Fruit fly (Drosophila melanogaster) whole organism, embryonic: ENCODE data around the gene CG46318.

Source experiments
- BEAF-32 ChIP-seq: fragments of 200-800 bp; sonication (Bioruptor generic); optimal IDR thresholded peaks from 3 replicates; lab custom pipeline; 2017; ENCODE audit warnings: missing biosample characterization, missing genetic modification characterization, mild to moderate bottlenecking, moderate library complexity, missing genetic modification reagents
- CG10267 ChIP-seq: fragments of 200-800 bp; sonication (Bioruptor generic); optimal IDR thresholded peaks from 2 replicates; lab custom pipeline; 2018; ENCODE audit warnings: missing biosample characterization, mild to moderate bottlenecking, missing genetic modification characterization, moderate library complexity
- CG10462 ChIP-seq: fragments of 200-800 bp; sonication (Bioruptor generic); optimal IDR thresholded peaks from 2 replicates; lab custom pipeline; 2016; ENCODE audit warnings: missing biosample characterization, missing genetic modification characterization
- CG11093 ChIP-seq: fragments of 200-800 bp; sonication (Bioruptor generic); IDR thresholded peaks from 3 replicates; pipeline ENCODE4 v1.3.6; 2022; ENCODE audit warnings: missing biosample characterization, missing genetic modification characterization
- CG11398 ChIP-seq: fragments of 200-800 bp; sonication (Bioruptor generic); optimal IDR thresholded peaks from 2 replicates; lab custom pipeline; 2016; ENCODE audit warnings: missing biosample characterization, missing genetic modification characterization
- CG11560 ChIP-seq: fragments of 200-800 bp; sonication (Bioruptor generic); IDR thresholded peaks from 3 replicates; pipeline ENCODE4 v1.3.6; 2022; ENCODE audit warnings: missing biosample characterization, missing genetic modification characterization
- CG11695 ChIP-seq: fragments of 200-800 bp; sonication (Bioruptor generic); IDR thresholded peaks from 3 replicates; pipeline ENCODE4 v1.3.6; 2022; ENCODE audit warnings: missing biosample characterization, missing genetic modification characterization
- CG12155 ChIP-seq: fragments of 200-800 bp; sonication (Bioruptor generic); optimal IDR thresholded peaks from 3 replicates; lab custom pipeline; 2016; ENCODE audit warnings: missing biosample characterization, missing genetic modification characterization
- CG13424 ChIP-seq: fragments of 200-800 bp; sonication (Bioruptor generic); optimal IDR thresholded peaks from 2 replicates; lab custom pipeline; 2019; ENCODE audit warnings: missing biosample characterization, mild to moderate bottlenecking, missing genetic modification characterization, moderate library complexity
- CG14050 ChIP-seq: fragments of 200-800 bp; sonication (Bioruptor generic); IDR thresholded peaks from 3 replicates; pipeline ENCODE4 v1.3.6; 2022; ENCODE audit warnings: missing biosample characterization, missing genetic modification characterization
- CG14441 ChIP-seq: fragments of 200-800 bp; sonication (Bioruptor generic); IDR thresholded peaks from 2 replicates; pipeline ENCODE4 v1.3.6; 2022; ENCODE audit warnings: missing biosample characterization, missing genetic modification characterization
- CG15479 ChIP-seq: fragments of 200-800 bp; sonication (Bioruptor generic); optimal IDR thresholded peaks from 3 replicates; lab custom pipeline; 2019; ENCODE audit warnings: missing biosample characterization, mild to moderate bottlenecking, missing genetic modification characterization, moderate library complexity
- CG1603 ChIP-seq: fragments of 200-800 bp; sonication (Bioruptor generic); optimal IDR thresholded peaks from 2 replicates; lab custom pipeline; 2019; ENCODE audit warnings: missing biosample characterization, mild to moderate bottlenecking, missing genetic modification characterization, moderate library complexity
- CG18599 ChIP-seq: fragments of 200-800 bp; sonication (Bioruptor generic); optimal IDR thresholded peaks from 3 replicates; lab custom pipeline; 2017; ENCODE audit warnings: missing biosample characterization, missing genetic modification characterization, mild to moderate bottlenecking, moderate library complexity, missing genetic modification reagents
- CG2120 ChIP-seq: fragments of 200-800 bp; sonication (Bioruptor generic); optimal IDR thresholded peaks from 3 replicates; lab custom pipeline; 2016; ENCODE audit warnings: missing biosample characterization, missing genetic modification characterization
- CG2678 ChIP-seq: fragments of 200-800 bp; sonication (Bioruptor generic); optimal IDR thresholded peaks from 3 replicates; lab custom pipeline; 2019; ENCODE audit warnings: missing biosample characterization, mild to moderate bottlenecking, missing genetic modification characterization, moderate library complexity
- CG31365 ChIP-seq: fragments of 200-800 bp; sonication (Bioruptor generic); optimal IDR thresholded peaks from 2 replicates; lab custom pipeline; 2018; ENCODE audit warnings: missing biosample characterization, mild to moderate bottlenecking, missing genetic modification characterization
- CG3407 ChIP-seq: fragments of 200-800 bp; sonication (Bioruptor generic); optimal IDR thresholded peaks from 2 replicates; lab custom pipeline; 2018; ENCODE audit warnings: missing biosample characterization, mild to moderate bottlenecking, missing genetic modification characterization
- CG43689 ChIP-seq: fragments of 200-800 bp; sonication (Bioruptor generic); IDR thresholded peaks from 2 replicates; pipeline ENCODE4 v1.3.6; 2022; ENCODE audit warnings: missing biosample characterization, missing genetic modification characterization
- CG4730 ChIP-seq: fragments of 200-800 bp; sonication (Bioruptor generic); IDR thresholded peaks from 2 replicates; pipeline ENCODE4 v1.3.6; 2022; ENCODE audit warnings: missing biosample characterization, missing genetic modification characterization
- CG7271 ChIP-seq: fragments of 200-800 bp; sonication (Bioruptor generic); optimal IDR thresholded peaks from 2 replicates; lab custom pipeline; 2018; ENCODE audit warnings: missing biosample characterization, mild to moderate bottlenecking, missing genetic modification characterization, moderate library complexity
- CG7372 ChIP-seq: fragments of 200-800 bp; sonication (Bioruptor generic); IDR thresholded peaks from 2 replicates; pipeline ENCODE4 v1.3.6; 2022; ENCODE audit warnings: missing biosample characterization, missing genetic modification characterization
- CG8944 ChIP-seq: fragments of 200-800 bp; sonication (Bioruptor generic); optimal IDR thresholded peaks from 3 replicates; lab custom pipeline; 2016; ENCODE audit warnings: missing biosample characterization, missing genetic modification characterization
- CrebB ChIP-seq: fragments of 200-800 bp; sonication (Bioruptor generic); optimal IDR thresholded peaks from 3 replicates; lab custom pipeline; 2018; ENCODE audit warnings: missing biosample characterization, mild to moderate bottlenecking, missing genetic modification characterization
- Dfd ChIP-seq, 2 experiments: fragments of >200 bp; optimal IDR thresholded peaks; 2 replicates each; lab custom pipeline; 2017; ENCODE audit warnings: missing biosample characterization in 2 of 2, missing genetic modification characterization in 2 of 2
- Dp ChIP-seq: fragments of 200-800 bp; sonication (Bioruptor generic); optimal IDR thresholded peaks from 2 replicates; lab custom pipeline; 2018; ENCODE audit warnings: missing biosample characterization, mild to moderate bottlenecking, missing genetic modification characterization, moderate library complexity
- E2f1 ChIP-seq: fragments of 200-800 bp; sonication (Bioruptor generic); IDR thresholded peaks from 2 replicates; pipeline ENCODE4 v1.3.6; 2022; ENCODE audit warnings: missing biosample characterization, missing genetic modification characterization
- Gug ChIP-seq: fragments of 200-800 bp; sonication (Bioruptor generic); IDR thresholded peaks from 4 replicates; pipeline ENCODE4 v1.3.6; 2022; ENCODE audit warnings: missing biosample characterization, missing genetic modification characterization
- H2.0 ChIP-seq: fragments of 200-800 bp; sonication (Bioruptor generic); IDR thresholded peaks from 2 replicates; pipeline ENCODE4 v1.3.6; 2022; ENCODE audit warnings: missing biosample characterization, missing genetic modification characterization
- HLH3B ChIP-seq: fragments of 200-800 bp; sonication (Bioruptor generic); IDR thresholded peaks from 2 replicates; pipeline ENCODE4 v1.3.6; 2022; ENCODE audit warnings: missing biosample characterization, missing genetic modification characterization
- Hr78 ChIP-seq, 2 experiments: fragments of 200-800 bp in 1 of 2; fragments of >200 bp in 1 of 2; sonication (Bioruptor generic) in 1 of 2; optimal IDR thresholded peaks; 2 replicates each; lab custom pipeline; 2017 to 2019; ENCODE audit warnings: missing biosample characterization in 2 of 2, missing genetic modification characterization in 2 of 2, mild to moderate bottlenecking in 1 of 2, moderate library complexity in 1 of 2
- Oli ChIP-seq: fragments of 200-800 bp; sonication (Bioruptor generic); optimal IDR thresholded peaks from 2 replicates; lab custom pipeline; 2018; ENCODE audit warnings: missing biosample characterization, mild to moderate bottlenecking, missing genetic modification characterization, moderate library complexity
- Sox102F ChIP-seq: fragments of 200-800 bp; sonication (Bioruptor generic); optimal IDR thresholded peaks from 2 replicates; lab custom pipeline; 2018; ENCODE audit warnings: missing biosample characterization, mild to moderate bottlenecking, missing genetic modification characterization, moderate library complexity
- Stat92E ChIP-seq, 3 experiments: fragments of >200 bp in 2 of 3; fragments of 200-800 bp in 1 of 3; sonication (Bioruptor generic) in 1 of 3; optimal IDR thresholded peaks; 2 replicates each; lab custom pipeline; 2017 to 2019; ENCODE audit warnings: missing biosample characterization in 3 of 3, missing genetic modification characterization in 3 of 3, mild to moderate bottlenecking in 1 of 3, moderate library complexity in 1 of 3
- bowl ChIP-seq: fragments of 200-800 bp; sonication (Bioruptor generic); IDR thresholded peaks from 2 replicates; pipeline ENCODE4 v1.3.6; 2022; ENCODE audit warnings: missing biosample characterization, missing genetic modification characterization
- danr ChIP-seq: fragments of 200-800 bp; sonication (Bioruptor generic); IDR thresholded peaks from 2 replicates; pipeline ENCODE4 v1.3.6; 2022; ENCODE audit warnings: missing biosample characterization, missing genetic modification characterization
- esg ChIP-seq: fragments of 200-800 bp; sonication (Bioruptor generic); conservative IDR thresholded peaks from 2 replicates; pipeline ENCODE4 v1.3.6; 2022; ENCODE audit warnings: missing biosample characterization, missing genetic modification characterization
- eve ChIP-seq, 2 experiments: fragments of >200 bp; optimal IDR thresholded peaks; 2 replicates each; lab custom pipeline; 2017; ENCODE audit warnings: missing biosample characterization in 2 of 2, missing genetic modification characterization in 2 of 2
- fd64A ChIP-seq: fragments of 200-800 bp; sonication (Bioruptor generic); optimal IDR thresholded peaks from 3 replicates; lab custom pipeline; 2018; ENCODE audit warnings: missing biosample characterization, mild to moderate bottlenecking, missing genetic modification characterization
- grn ChIP-seq: fragments of 200-800 bp; sonication (Bioruptor generic); optimal IDR thresholded peaks from 3 replicates; lab custom pipeline; 2017; ENCODE audit warnings: missing biosample characterization, missing genetic modification characterization
- mirr ChIP-seq: fragments of 200-800 bp; sonication (Bioruptor generic); optimal IDR thresholded peaks from 3 replicates; lab custom pipeline; 2018; ENCODE audit warnings: missing biosample characterization, mild to moderate bottlenecking, missing genetic modification characterization
- peb ChIP-seq: fragments of 200-800 bp; sonication (Bioruptor generic); IDR thresholded peaks from 2 replicates; pipeline ENCODE4 v1.3.6; 2022; ENCODE audit warnings: missing biosample characterization, missing genetic modification characterization
- prd ChIP-seq, 3 experiments: fragments of >200 bp in 2 of 3; fragments of 200-800 bp in 1 of 3; sonication (Bioruptor generic) in 1 of 3; optimal IDR thresholded peaks in 2 of 3; IDR thresholded peaks in 1 of 3; 2 replicates in 2 of 3; 3 replicates in 1 of 3; pipeline versions ENCODE4 v1.3.6 to Lab custom; 2017 to 2022; ENCODE audit warnings: missing biosample characterization in 1 of 3, missing genetic modification characterization in 1 of 3
- pros ChIP-seq: fragments of 200-800 bp; sonication (Bioruptor generic); optimal IDR thresholded peaks from 3 replicates; lab custom pipeline; 2019; ENCODE audit warnings: missing biosample characterization, mild to moderate bottlenecking, missing genetic modification characterization, moderate library complexity
- sisA ChIP-seq: fragments of 200-800 bp; sonication (Bioruptor generic); IDR thresholded peaks from 2 replicates; pipeline ENCODE4 v1.3.6; 2022; ENCODE audit warnings: missing biosample characterization, missing genetic modification characterization
- ssp ChIP-seq: fragments of 200-800 bp; sonication (Bioruptor generic); IDR thresholded peaks from 2 replicates; pipeline ENCODE4 v1.3.6; 2022; ENCODE audit warnings: missing biosample characterization, missing genetic modification characterization
- tgo ChIP-seq: fragments of 200-800 bp; sonication (Bioruptor generic); IDR thresholded peaks from 3 replicates; pipeline ENCODE4 v1.3.6; 2022; ENCODE audit warnings: missing biosample characterization, missing genetic modification characterization
- trh ChIP-seq: fragments of 200-800 bp; sonication (Bioruptor generic); optimal IDR thresholded peaks from 2 replicates; lab custom pipeline; 2016; ENCODE audit warnings: missing biosample characterization, missing genetic modification characterization
- unpg ChIP-seq: fragments of 200-800 bp; sonication (Bioruptor generic); optimal IDR thresholded peaks from 3 replicates; lab custom pipeline; 2018; ENCODE audit warnings: missing biosample characterization, mild to moderate bottlenecking, missing genetic modification characterization, moderate library complexity

The CG46318 gene

dm6 chr3R:18719767-18720341 lies 39.5 kb downstream of the CG46318 start (continued):
- TF ChIP-seq CG10267 (tag; lab: Kevin White, UChicago) (peak; percentile 76), CG12155 (GFP tag; lab: Kevin White, UChicago) (peak; percentile 67), CG18599 (GFP tag; lab: Kevin White, UChicago) (peak; percentile 97), mirr (GFP tag; lab: Kevin White, UChicago) (peak; percentile 82), CG11560 (tag; lab: Robert Waterston, UW) (peak; percentile 71), peb (peak; percentile 70), CrebB (tag; lab: Kevin White, UChicago) (peak; percentile 85), tgo (GFP tag; lab: Robert Waterston, UW) (peak; percentile 86), sisA (peak; percentile 84), esg (GFP tag; lab: Robert Waterston, UW) (peak; percentile 76), CG7372 (peak; percentile 72), CG8944 (peak; percentile 69), pros (GFP tag; lab: Kevin White, UChicago) (peak; percentile 39), H2.0 (GFP tag; lab: Robert Waterston, UW) (peak; percentile 73), grn (GFP tag; lab: Kevin White, UChicago) (peak; percentile 44), CG2120 (GFP tag; lab: Kevin White, UChicago) (peak; percentile 93), CG14050 (peak; percentile 61), Sox102F (peak; percentile 84), unpg (peak; percentile 87), CG31365 (peak; percentile 75), Dfd (GFP tag; optimal IDR thresholded peaks at IDR 0.05; lab: Kevin White, UChicago) (no peak), Dp (no peak), danr (GFP tag; lab: Robert Waterston, UW) (peak; percentile 61; the same call in 1 of the 2 replicates), prd (optimal IDR thresholded peaks at IDR 0.05; lab: Kevin White, UChicago) (no peak), prd (GFP tag; IDR thresholded peaks at IDR 0.05; lab: Robert Waterston, UW) (peak; percentile 87), fd64A (GFP tag; lab: Kevin White, UChicago) (peak; percentile 62), CG2678 (tag; lab: Kevin White, UChicago) (peak; percentile 94), CG11093 (GFP tag; lab: Robert Waterston, UW) (peak; percentile 52; the same call in 1 of the 3 replicates), E2f1 (peak; percentile 72), eve (GFP tag; optimal IDR thresholded peaks at IDR 0.05; lab: Kevin White, UChicago) (peak; percentile 15 to 93), Hr78 (GFP tag; optimal IDR thresholded peaks at IDR 0.05; lab: Kevin White, UChicago) (no peak), CG15479 (GFP tag; lab: Kevin White, UChicago) (no peak), CG10462 (GFP tag; lab: Kevin White, UChicago) (peak; percentile 55), CG13424 (tag; lab: Kevin White, UChicago) (peak; percentile 92), CG43689 (GFP tag; lab: Robert Waterston, UW) (peak; percentile 55), CG11695 (peak; percentile 81), CG11398 (GFP tag; lab: Kevin White, UChicago) (peak; percentile 58), HLH3B (GFP tag; lab: Robert Waterston, UW) (peak; percentile 88), CG1603 (tag; lab: Kevin White, UChicago) (peak; percentile 87), CG3407 (GFP tag; lab: Kevin White, UChicago) (peak; percentile 70), CG14441 (GFP tag; lab: Robert Waterston, UW) (peak; percentile 84; the same call in 1 of the 2 replicates), bowl (GFP tag; lab: Robert Waterston, UW) (no peak; the same call in 1 of the 2 replicates), Oli (peak; percentile 82), BEAF-32 (no peak), ssp (GFP tag; lab: Robert Waterston, UW) (peak; percentile 60), CG7271 (no peak), CG4730 (GFP tag; lab: Robert Waterston, UW) (peak; percentile 74; the same call in 1 of the 2 replicates), Stat92E (GFP tag; optimal IDR thresholded peaks at IDR 0.05; lab: Kevin White, UChicago) (no peak), Gug (GFP tag; lab: Robert Waterston, UW) (peak; percentile 72; the same call in 3 of the 4 replicates), trh (GFP tag; lab: Kevin White, UChicago) (no peak)
